Worm (Caenorhabditis elegans) whole organism, L4/young adult: Measurements from ENCODE around the gene T08B6.1.

ENCODE experiments used
- W03F9.2 ChIP-seq: fragments of 150-350 bp; optimal IDR thresholded peaks from 2 replicates; lab custom pipeline; 2014; ENCODE audit warnings: missing biosample characterization, missing genetic modification characterization
- dao-5 ChIP-seq: sonication (generic microtip); optimal IDR thresholded peaks from 2 replicates; lab custom pipeline; 2016; ENCODE audit warnings: missing genotype, missing genetic modification characterization, moderate library complexity, missing compliant biosample characterization
- him-1 ChIP-seq: sonication (generic microtip); optimal IDR thresholded peaks from 2 replicates; lab custom pipeline; 2016; ENCODE audit warnings: missing genotype, missing genetic modification reagents, missing genetic modification characterization, missing compliant biosample characterization

DNA sequence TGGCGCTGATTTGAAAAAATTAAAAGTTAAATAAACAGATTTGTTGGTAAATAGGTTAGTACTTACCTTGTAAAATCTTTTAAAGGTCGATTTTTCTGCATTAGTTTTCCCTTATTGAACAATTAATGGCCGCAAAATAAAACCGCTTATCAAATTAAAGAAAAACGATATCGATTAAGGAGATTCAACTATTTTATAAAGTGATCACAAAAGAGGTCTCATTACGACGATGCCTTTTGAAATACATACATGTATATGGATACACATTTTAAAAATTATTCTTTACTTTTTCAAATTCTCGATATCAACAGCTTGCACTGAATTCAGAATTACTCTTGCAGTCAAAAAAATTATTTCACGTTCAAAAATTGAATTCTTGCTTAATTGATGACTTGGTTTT lies 28.6 kb downstream of the T08B6.1 start, which contains the start of gene Y17G9A.3:
- TF ChIP-seq him-1 (tag; lab: Kevin White, UChicago) = no peak
- TF ChIP-seq dao-5 (tag; lab: Kevin White, UChicago) = no peak
- TF ChIP-seq W03F9.2 = no peak
